Worm (Caenorhabditis elegans) whole organism, L2 larva: ENCODE results near the gene F26D2.15.

Source experiments
- C34F6.9 ChIP-seq: fragments of 150-350 bp; optimal IDR thresholded peaks from 2 replicates; lab custom pipeline; 2014; ENCODE audit warnings: missing biosample characterization, missing genetic modification characterization
- R02D3.7 ChIP-seq: fragments of 150-350 bp; optimal IDR thresholded peaks from 2 replicates; lab custom pipeline; 2014; ENCODE audit warnings: missing biosample characterization, missing genetic modification characterization
- Y55F3AM.14 ChIP-seq: fragments of 200-800 bp; sonication (Bioruptor generic); optimal IDR thresholded peaks from 2 replicates; lab custom pipeline; 2018; ENCODE audit warnings: mild to moderate bottlenecking, missing genetic modification characterization, missing compliant biosample characterization
- ZK546.5 ChIP-seq: sonication (generic microtip); optimal IDR thresholded peaks from 2 replicates; lab custom pipeline; 2017; ENCODE audit warnings: missing biosample characterization, missing genetic modification characterization
- alr-1 ChIP-seq: fragments of 150-350 bp; optimal IDR thresholded peaks from 2 replicates; lab custom pipeline; 2014; ENCODE audit warnings: missing biosample characterization, missing genetic modification characterization
- aly-2 ChIP-seq: fragments of 150-350 bp; optimal IDR thresholded peaks from 2 replicates; lab custom pipeline; 2014; ENCODE audit warnings: missing biosample characterization, missing genetic modification characterization
- ama-1 ChIP-seq: fragments of 150-350 bp; optimal IDR thresholded peaks from 2 replicates; lab custom pipeline; 2018; ENCODE audit warnings: inconsistent platforms
- ceh-16 ChIP-seq: fragments of 150-350 bp; optimal IDR thresholded peaks from 2 replicates; lab custom pipeline; 2014; ENCODE audit warnings: missing biosample characterization, missing genetic modification characterization
- crh-2 ChIP-seq: sonication (generic microtip); optimal IDR thresholded peaks from 2 replicates; lab custom pipeline; 2017; ENCODE audit warnings: missing biosample characterization, missing genetic modification characterization
- elt-1 ChIP-seq: fragments of 150-350 bp; optimal IDR thresholded peaks from 2 replicates; lab custom pipeline; 2014; ENCODE audit warnings: missing biosample characterization, missing genetic modification characterization
- lin-11 ChIP-seq: fragments of 150-350 bp; sonication (generic microtip); optimal IDR thresholded peaks from 2 replicates; lab custom pipeline; 2014; ENCODE audit warnings: missing biosample characterization, missing genetic modification characterization, inconsistent platforms, mixed read lengths
- lin-13 ChIP-seq: fragments of 150-350 bp; optimal IDR thresholded peaks from 2 replicates; lab custom pipeline; 2014; ENCODE audit warnings: missing biosample characterization, missing genetic modification reagents, missing genetic modification characterization
- mab-5 ChIP-seq: fragments of 150-350 bp; optimal IDR thresholded peaks from 2 replicates; lab custom pipeline; 2014; ENCODE audit warnings: missing biosample characterization, missing genetic modification characterization
- mbf-1 ChIP-seq: sonication (generic microtip); optimal IDR thresholded peaks from 2 replicates; lab custom pipeline; 2017; ENCODE audit warnings: missing biosample characterization, missing genetic modification characterization
- nhr-10 ChIP-seq: sonication (generic microtip); optimal IDR thresholded peaks from 2 replicates; lab custom pipeline; 2017; ENCODE audit warnings: missing biosample characterization, missing genetic modification characterization
- nhr-11 ChIP-seq: fragments of 150-350 bp; optimal IDR thresholded peaks from 2 replicates; lab custom pipeline; 2014; ENCODE audit warnings: missing biosample characterization, missing genetic modification characterization
- nhr-12 ChIP-seq: fragments of 150-350 bp; optimal IDR thresholded peaks from 2 replicates; lab custom pipeline; 2014; ENCODE audit warnings: missing biosample characterization, missing genetic modification characterization
- nhr-129 ChIP-seq: fragments of 150-350 bp; optimal IDR thresholded peaks from 2 replicates; lab custom pipeline; 2014; ENCODE audit warnings: missing biosample characterization, missing genetic modification characterization
- nhr-21 ChIP-seq: fragments of 150-350 bp; optimal IDR thresholded peaks from 2 replicates; lab custom pipeline; 2014; ENCODE audit warnings: missing biosample characterization, missing genetic modification characterization
- nhr-237 ChIP-seq: fragments of 150-350 bp; optimal IDR thresholded peaks from 2 replicates; lab custom pipeline; 2014; ENCODE audit warnings: missing biosample characterization, missing genetic modification characterization
- nhr-25 ChIP-seq: fragments of 150-350 bp; sonication (generic microtip); optimal IDR thresholded peaks from 3 replicates; lab custom pipeline; 2014; ENCODE audit warnings: missing biosample characterization, missing genetic modification characterization
- nhr-77 ChIP-seq: fragments of 150-350 bp; optimal IDR thresholded peaks from 2 replicates; lab custom pipeline; 2014; ENCODE audit warnings: missing biosample characterization, missing genetic modification characterization
- peb-1 ChIP-seq: fragments of 150-350 bp; optimal IDR thresholded peaks from 2 replicates; lab custom pipeline; 2014; ENCODE audit warnings: missing biosample characterization, missing genetic modification characterization
- sem-4 ChIP-seq: fragments of 150-350 bp; optimal IDR thresholded peaks from 2 replicates; lab custom pipeline; 2014; ENCODE audit warnings: missing biosample characterization, missing genetic modification reagents, missing genetic modification characterization
- skn-1 ChIP-seq: sonication (generic microtip); optimal IDR thresholded peaks from 2 replicates; lab custom pipeline; 2017; ENCODE audit warnings: missing biosample characterization, missing genetic modification characterization
- sma-3 ChIP-seq: sonication (generic microtip); optimal IDR thresholded peaks from 2 replicates; lab custom pipeline; 2016; ENCODE audit warnings: missing genetic modification reagents, missing genetic modification characterization, missing compliant biosample characterization
- sma-9 ChIP-seq, 2 experiments: fragments of 150-350 bp in 1 of 2; sonication (generic microtip) in 1 of 2; optimal IDR thresholded peaks; 2 replicates each; lab custom pipeline; 2014 to 2016; ENCODE audit warnings: missing genetic modification characterization in 2 of 2, mild to moderate bottlenecking in 1 of 2, missing biosample characterization in 1 of 2, missing compliant biosample characterization in 1 of 2, missing genetic modification reagents in 1 of 2, moderate library complexity in 1 of 2
- snpc-4 ChIP-seq: fragments of 150-350 bp; optimal IDR thresholded peaks from 2 replicates; lab custom pipeline; 2014; ENCODE audit warnings: missing biosample characterization, missing genetic modification characterization
- unc-39 ChIP-seq: fragments of 150-350 bp; optimal IDR thresholded peaks from 2 replicates; lab custom pipeline; 2014; ENCODE audit warnings: missing biosample characterization, missing genetic modification characterization
- unc-62 ChIP-seq: fragments of 150-350 bp; optimal IDR thresholded peaks from 2 replicates; lab custom pipeline; 2014; ENCODE audit warnings: missing biosample characterization, missing genetic modification reagents, missing genetic modification characterization
- zag-1 ChIP-seq: fragments of 150-350 bp; optimal IDR thresholded peaks from 2 replicates; lab custom pipeline; 2014; ENCODE audit warnings: missing biosample characterization, missing genetic modification characterization
- ztf-11 ChIP-seq: sonication (generic microtip); optimal IDR thresholded peaks from 2 replicates; lab custom pipeline; 2017; ENCODE audit warnings: missing biosample characterization, missing genetic modification characterization

F26D2.15 gene

ce11 chrV:16458714-16459113 is 21.1 kb downstream of the F26D2.15 start, which contains the start of gene str-15:
TSS of gene str-15 (minus strand) at chrV:16458814.
- no peak for TF ChIP-seq zag-1 (tag; lab: Kevin White, UChicago)
- TF ChIP-seq, all 48 proteins: peak for 0

- TF ChIP-seq snpc-4 (tag; lab: Kevin White, UChicago) (no peak), mab-5 (no peak), nhr-12 (tag; lab: Kevin White, UChicago) (no peak), ceh-16 (tag; lab: Kevin White, UChicago) (no peak), nhr-25 (tag; lab: Kevin White, UChicago) (no peak), nhr-237 (no peak)
- TF ChIP-seq, all 48 proteins: peak for 0
Measured at ce11 chrV:16459377-16459776, 21.7 kb downstream of the F26D2.15 start.

ce11 chrV:16460866-16461265 is 23.2 kb downstream of the F26D2.15 start, which contains the start of gene srh-142:
TSS of gene srh-142 (minus strand) at chrV:16460966.
- TF ChIP-seq ztf-11 (tag; lab: Kevin White, UChicago) (no peak), alr-1 (tag; lab: Kevin White, UChicago) (no peak), crh-2 (tag; lab: Kevin White, UChicago) (no peak), lin-13 (GFP tag; lab: Kevin White, UChicago) (no peak), mab-5 (no peak), sma-3 (GFP tag; lab: Kevin White, UChicago) (no peak), mbf-1 (tag; lab: Kevin White, UChicago) (no peak)

- no peak for TF ChIP-seq skn-1 (tag; lab: Kevin White, UChicago)
- TF ChIP-seq nhr-11 (tag; lab: Kevin White, UChicago), result no peak
- TF ChIP-seq sem-4 (tag; lab: Kevin White, UChicago), result no peak
- no peak for TF ChIP-seq R02D3.7 (tag; lab: Kevin White, UChicago)
- TF ChIP-seq ama-1, result no peak
- no peak for TF ChIP-seq Y55F3AM.14 (GFP tag; lab: Kevin White, UChicago)
- no peak for TF ChIP-seq lin-11 (tag; lab: Kevin White, UChicago)
- TF ChIP-seq nhr-12 (tag; lab: Kevin White, UChicago), result no peak
- TF ChIP-seq unc-39, result no peak
Measured at ce11 chrV:16467840-16468239, 30.2 kb downstream of the F26D2.15 start, which contains the start of gene sru-44. TSS of gene sru-44 (minus strand) at chrV:16467940.

ce11 chrV:16470916-16471315 is 33.3 kb downstream of the F26D2.15 start, which contains the start of gene srh-138:
TSS of gene srh-138 (minus strand) at chrV:16471016.
- TF ChIP-seq unc-62 (GFP tag; lab: Kevin White, UChicago) (no peak), ZK546.5 (tag; lab: Kevin White, UChicago) (no peak), nhr-10 (tag; lab: Kevin White, UChicago) (no peak), R02D3.7 (tag; lab: Kevin White, UChicago) (no peak), nhr-25 (tag; lab: Kevin White, UChicago) (no peak), snpc-4 (tag; lab: Kevin White, UChicago) (no peak), nhr-21 (tag; lab: Kevin White, UChicago) (no peak), aly-2 (tag; lab: Kevin White, UChicago) (no peak), C34F6.9 (tag; lab: Kevin White, UChicago) (no peak), elt-1 (no peak), nhr-11 (tag; lab: Kevin White, UChicago) (no peak), mbf-1 (tag; lab: Kevin White, UChicago) (no peak), nhr-12 (tag; lab: Kevin White, UChicago) (no peak), peb-1 (no peak), Y55F3AM.14 (GFP tag; lab: Kevin White, UChicago) (no peak), ceh-16 (tag; lab: Kevin White, UChicago) (no peak), nhr-77 (tag; lab: Kevin White, UChicago) (no peak), sma-9 (GFP tag; optimal IDR thresholded peaks at IDR 0.05; lab: Kevin White, UChicago) (no peak), sma-9 (tag; optimal IDR thresholded peaks at IDR 0.05; lab: Kevin White, UChicago) (no peak), nhr-129 (tag; lab: Kevin White, UChicago) (no peak), alr-1 (tag; lab: Kevin White, UChicago) (no peak)
- TF ChIP-seq, all 48 proteins: peak for 0
